Fruit fly (Drosophila melanogaster) S2 (cell line): ENCODE data around the gene Esyt2.

Experiments
- CG8478 ChIP-seq: fragments of >200 bp; optimal IDR thresholded peaks from 2 replicates; lab custom pipeline; 2018
- CTCF ChIP-seq, 2 experiments: fragments of >200 bp; optimal IDR thresholded peaks; 2 replicates each; lab custom pipeline; 2018

The Esyt2 gene

DNA sequence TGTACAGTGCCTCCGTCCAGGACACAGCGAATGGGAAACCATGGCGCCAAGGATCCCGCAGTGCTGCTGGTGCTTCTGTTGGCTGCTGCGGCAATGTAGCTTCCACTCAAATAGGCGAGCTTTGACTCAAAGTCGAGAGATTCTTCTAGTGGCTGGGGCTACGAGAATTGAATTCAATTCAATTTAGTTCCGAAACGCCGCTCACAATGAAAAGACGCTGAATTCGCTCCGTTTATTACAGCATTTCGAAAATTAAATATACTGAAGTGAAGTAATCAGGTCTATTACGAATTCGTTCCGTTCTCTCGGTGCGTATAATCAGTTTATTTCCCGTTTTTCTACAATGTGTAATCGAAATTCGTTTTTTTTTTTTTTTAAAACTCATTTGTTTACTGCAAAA is 4.3 kb downstream of the Esyt2 start:
- no peak for TF ChIP-seq CG8478
- TF ChIP-seq CTCF (optimal IDR thresholded peaks at IDR 0.05; lab: Kevin White, UChicago) = no peak

DNA sequence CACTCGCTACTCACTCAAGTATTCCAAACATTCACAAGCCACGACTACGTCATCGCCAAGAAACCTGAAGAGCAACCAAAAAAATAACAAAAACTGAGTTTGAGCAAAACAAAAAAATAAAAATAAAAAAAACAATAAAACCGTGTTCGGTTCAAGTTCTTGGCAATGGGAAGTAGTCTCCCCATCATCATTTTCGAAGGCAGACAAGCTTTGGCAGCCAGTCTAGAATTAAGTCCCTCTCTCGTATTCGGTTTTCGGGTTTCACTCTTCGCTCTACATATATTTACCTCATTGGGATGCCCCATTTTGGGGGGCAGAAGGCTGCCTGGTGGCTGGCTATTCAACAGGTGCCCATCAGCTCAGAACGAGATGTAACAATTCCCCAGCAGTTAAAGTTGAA is 5.3 kb downstream of the Esyt2 start:
- TF ChIP-seq CG8478 = no peak
- no peak for TF ChIP-seq CTCF (optimal IDR thresholded peaks at IDR 0.05; lab: Kevin White, UChicago)

DNA sequence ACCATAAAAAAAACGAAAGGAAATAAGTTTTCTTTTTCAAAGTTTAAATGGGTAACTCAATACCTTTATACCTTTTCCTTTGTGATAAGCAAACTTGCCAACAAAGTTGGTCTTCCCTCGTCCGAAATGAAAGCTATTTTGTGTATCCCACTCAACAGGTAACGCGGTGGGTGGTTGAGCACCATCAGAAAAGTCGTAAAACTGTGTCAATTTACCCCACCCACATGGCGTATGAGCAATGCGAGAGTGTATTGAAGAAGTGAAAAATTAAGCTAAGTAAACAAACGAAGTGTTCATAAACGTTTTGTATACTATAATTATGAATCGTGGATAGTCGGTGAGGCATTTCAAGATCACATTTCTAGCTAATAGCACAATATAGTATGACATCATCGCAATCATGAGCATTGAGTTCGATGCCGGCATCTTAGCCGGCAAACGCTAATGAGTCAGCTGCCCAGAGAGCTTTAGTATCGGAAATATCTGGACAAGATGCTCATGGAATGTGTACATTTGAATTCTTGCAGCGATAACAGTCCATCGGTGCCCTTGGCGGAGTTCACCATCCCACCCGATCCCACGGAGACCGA is 6.4 kb downstream of the Esyt2 start:
- TF ChIP-seq CG8478 (no peak), CTCF (optimal IDR thresholded peaks at IDR 0.05; lab: Kevin White, UChicago) (no peak)

DNA sequence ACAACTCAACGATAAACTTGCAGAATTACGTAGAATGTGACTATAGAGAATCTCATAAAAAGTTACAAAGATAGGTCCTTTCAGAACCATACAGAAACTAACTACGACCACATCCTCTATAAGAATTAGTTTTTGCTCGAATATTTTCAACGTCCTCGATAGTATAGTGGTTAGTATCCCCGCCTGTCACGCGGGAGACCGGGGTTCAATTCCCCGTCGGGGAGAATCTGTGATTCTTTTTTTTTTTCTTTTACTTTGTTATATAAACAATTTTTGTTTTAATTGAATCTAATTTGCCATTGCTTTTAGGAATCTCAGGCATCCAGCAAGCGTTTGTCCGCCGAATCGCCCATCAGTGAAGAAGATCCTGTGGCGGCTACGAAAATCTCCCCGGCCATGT is 10.6 kb downstream of the Esyt2 start:
- TF ChIP-seq CTCF (optimal IDR thresholded peaks at IDR 0.05; lab: Kevin White, UChicago) (no peak), CG8478 (no peak)

DNA sequence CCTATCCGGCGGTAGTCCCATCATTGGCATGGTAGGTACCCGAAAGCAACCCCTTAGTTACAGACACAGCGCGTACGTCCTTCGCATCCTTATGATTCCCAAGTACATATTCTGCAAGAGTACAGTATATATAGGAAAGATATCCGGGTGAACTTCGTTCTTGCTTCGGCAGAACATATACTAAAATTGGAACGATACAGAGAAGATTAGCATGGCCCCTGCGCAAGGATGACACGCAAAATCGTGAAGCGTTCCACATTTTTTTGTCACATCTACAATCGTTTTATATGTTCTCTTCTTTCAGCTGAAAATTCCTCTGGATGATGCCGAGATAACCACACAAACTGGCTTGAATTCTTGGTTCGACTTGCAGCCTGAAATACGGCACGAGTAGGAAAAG is 11.4 kb downstream of the Esyt2 start:
- no peak for TF ChIP-seq CTCF (optimal IDR thresholded peaks at IDR 0.05; lab: Kevin White, UChicago)
- no peak for TF ChIP-seq CG8478

DNA sequence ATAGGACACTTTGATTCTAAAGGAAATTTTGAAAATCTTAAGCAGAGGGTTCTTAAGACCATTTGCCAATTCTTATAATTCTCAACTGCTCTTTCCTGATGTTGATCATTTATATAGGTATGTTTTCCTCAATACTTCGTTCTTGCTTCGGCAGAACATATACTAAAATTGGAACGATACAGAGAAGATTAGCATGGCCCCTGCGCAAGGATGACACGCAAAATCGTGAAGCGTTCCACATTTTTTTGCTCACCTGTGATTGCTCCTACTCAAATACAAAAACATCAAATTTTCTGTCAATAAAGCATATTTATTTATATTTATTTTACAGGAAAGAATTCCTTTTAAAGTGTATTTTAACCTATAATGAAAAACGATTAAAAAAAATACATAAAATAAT is 12.0 kb downstream of the Esyt2 start:
- TF ChIP-seq CG8478 = no peak

DNA sequence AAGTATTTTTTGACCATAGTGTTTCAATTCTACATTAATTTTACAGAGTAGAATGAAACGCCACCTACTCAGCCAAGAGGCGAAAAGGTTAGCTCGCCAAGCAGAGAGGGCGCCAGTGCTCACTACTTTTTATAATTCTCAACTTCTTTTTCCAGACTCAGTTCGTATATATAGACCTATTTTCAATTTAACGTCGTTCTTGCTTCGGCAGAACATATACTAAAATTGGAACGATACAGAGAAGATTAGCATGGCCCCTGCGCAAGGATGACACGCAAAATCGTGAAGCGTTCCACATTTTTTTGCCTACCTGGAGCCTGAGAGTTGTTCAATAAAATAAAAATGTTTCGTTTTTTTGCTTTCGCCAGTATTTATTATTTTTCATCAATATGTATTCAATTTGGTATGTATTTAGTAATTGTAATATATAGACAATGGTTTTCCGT is 12.5 kb downstream of the Esyt2 start:
- TF ChIP-seq CG8478 (no peak), CTCF (optimal IDR thresholded peaks at IDR 0.05; lab: Kevin White, UChicago) (peak; percentile 90 to 98)

DNA sequence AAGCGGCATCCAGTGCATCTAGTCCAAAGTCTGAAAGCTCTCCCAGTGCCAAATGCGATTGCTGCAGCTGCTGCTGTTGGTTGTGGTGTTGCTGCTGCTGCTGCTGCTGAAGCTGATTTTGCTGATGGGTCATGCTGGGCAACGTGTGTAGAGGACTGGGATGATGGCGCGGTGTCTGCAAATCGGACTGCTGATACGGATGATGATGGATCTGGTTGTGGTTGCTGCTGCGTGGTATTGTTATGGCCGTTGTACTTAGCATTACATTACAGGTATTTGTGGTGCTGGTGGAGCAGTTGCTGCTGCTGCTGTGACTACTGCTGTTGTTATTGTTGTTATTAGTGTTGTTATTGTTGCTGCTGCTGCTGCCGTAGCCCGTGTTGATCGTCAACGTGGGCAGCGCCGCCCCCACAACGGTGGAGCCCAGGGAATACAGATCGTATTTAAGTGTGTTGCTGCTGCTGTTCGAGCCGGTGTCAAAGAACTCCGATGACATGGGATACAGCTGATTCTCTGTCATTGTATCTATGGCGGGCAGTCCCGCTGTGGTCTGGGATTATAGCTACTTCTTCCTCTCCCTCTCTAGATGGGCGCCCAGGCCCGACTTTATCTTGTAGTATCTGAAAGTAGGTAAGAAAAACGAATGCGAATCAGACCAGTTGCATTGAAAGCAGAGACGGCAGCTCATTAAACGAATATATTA is 18.0 kb downstream of the Esyt2 start:
- no peak for TF ChIP-seq CTCF (optimal IDR thresholded peaks at IDR 0.05; lab: Kevin White, UChicago)
- no peak for TF ChIP-seq CG8478

DNA sequence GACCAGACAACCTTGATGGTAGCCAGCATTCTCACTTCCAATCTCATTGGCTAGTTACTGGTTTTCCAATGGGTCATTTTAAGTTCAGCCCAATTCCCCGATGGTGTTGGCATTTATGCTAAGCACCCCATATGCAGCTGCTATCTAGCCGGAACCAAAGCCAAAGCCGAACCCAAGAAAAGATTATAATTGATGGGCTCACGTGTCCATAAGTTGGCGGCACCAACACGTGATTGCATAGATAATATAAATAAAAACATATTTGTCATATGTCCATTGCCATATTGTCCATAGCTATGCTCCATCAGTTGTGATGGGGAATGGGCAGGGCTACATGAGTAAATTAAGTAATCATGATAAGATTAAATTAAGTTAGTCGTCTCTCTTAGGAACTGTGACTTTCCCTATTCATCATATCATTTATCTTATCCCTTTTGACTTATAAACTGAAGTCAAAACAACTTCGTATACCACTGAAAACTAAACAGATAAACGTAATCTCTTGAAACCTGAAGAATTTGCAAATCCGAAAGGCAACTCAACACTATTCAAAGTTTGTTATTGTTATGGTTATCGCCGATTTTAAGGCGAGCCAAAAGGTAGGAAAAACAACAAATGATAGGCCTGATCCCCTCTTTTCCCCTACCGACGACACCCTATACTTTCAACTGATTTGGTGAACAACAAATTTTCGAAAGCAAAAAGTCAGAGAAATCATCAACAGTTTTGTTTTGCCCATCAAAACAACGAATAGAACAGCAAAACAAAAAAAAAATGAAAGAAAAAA is 18.7 kb downstream of the Esyt2 start:
- TF ChIP-seq CTCF (optimal IDR thresholded peaks at IDR 0.05; lab: Kevin White, UChicago) = no peak
- no peak for TF ChIP-seq CG8478

DNA sequence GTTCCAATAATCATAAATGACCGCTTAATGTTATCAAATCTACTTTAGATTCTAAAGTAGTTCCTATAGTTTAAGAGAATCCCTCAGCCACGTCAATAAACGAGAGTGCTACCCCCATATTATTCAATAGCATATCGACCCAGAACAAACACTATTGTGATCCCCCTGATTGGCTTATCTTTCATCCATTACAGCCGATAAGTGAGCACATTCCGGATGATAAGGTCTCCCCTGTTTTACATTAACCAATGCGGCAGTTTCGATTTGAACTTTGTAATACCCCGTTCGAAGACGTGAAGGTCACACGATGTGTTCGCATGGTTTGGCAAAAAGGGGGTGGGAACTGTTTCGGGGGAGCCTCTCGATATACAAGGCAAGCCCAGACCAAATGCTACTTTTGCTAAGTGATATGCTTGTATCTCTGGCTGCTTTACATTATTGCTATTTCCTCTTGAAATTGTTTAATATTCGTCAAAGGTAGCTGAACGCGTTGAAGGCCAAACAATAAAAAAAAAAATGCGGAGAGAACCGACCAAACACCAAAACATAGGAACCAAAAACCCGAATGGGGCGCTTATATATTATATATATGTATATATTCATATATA is 19.8 kb downstream of the Esyt2 start:
- no peak for TF ChIP-seq CTCF (optimal IDR thresholded peaks at IDR 0.05; lab: Kevin White, UChicago)
- TF ChIP-seq CG8478 = no peak

DNA sequence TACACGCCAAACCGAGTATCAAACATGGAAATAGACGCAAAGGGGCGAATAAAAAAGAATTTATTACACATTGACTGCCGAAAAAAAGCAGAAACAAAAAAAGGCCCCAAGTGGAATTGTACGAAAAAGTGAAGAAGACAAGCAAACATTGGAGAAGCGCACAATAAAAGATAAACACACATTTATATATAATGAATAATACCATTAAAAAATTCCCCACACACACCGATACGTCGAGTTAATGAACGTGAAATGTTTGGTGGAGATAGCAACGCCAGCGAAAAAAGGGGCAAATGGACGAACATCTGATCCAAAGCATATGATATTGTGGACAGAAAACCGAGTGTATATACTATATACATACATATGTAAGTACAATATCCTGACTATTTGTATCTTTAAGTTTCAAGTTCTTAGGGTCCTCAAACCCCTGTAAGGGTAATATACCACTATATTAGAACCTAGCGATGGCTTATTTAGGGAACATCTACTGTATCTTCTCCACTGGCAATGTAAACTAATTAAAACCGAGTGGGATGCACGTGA is 20.4 kb downstream of the Esyt2 start:
- TF ChIP-seq CG8478 = no peak
- no peak for TF ChIP-seq CTCF (optimal IDR thresholded peaks at IDR 0.05; lab: Kevin White, UChicago)

DNA sequence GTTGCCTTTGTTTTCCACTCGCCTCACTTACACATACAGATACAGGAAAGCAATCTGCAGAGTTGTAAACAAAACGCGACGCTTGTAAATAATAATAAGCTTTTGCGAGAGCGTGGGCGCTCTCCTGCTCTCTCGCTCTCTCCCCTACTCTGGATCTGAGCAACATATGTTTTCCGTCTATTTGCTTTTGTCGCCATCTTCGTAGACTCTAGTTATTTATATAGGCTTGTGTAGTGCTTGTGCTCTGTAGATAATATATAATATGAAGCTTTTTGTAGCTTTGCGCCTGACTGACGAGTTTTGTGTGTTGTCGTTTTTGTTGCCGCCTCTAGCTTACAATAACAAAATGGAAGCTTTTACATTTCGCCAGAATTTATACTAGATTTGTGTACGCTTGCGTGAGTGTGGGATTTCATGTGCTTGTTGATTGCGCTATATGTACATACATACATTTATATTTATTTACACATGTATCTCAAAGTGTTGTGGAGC is 21.3 kb downstream of the Esyt2 start:
- TF ChIP-seq CTCF (optimal IDR thresholded peaks at IDR 0.05; lab: Kevin White, UChicago) (no peak), CG8478 (no peak)

DNA sequence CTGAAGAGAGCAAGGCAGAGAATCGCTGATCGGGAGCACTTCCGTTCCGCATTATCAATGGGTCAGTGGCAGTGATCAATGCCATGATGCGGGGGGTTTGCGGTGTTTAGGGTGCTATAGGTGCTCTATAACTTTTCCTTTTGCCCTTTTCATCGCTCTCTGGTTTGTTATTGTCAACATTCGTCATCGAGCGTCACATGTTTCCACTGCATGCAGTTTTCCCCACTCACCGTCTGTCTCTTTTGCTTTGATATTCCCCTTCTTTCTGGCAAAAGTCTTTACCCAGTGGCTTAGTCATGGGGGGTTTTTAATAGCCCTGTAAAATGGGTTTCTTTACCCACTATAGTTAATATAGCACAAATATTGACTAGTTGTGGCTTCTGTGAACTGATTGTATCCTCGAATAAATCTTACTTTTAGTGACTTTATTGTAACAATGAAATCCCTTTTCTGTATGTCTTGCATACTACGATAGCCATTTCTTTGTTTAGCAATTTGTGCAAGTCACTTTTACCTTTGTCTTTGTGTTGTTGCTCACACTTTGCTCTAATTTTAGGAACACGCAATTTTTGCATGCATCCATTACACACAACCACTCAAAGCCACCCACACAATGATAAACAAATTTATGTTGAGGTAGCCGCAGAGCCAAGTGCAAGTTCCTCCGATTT is 22.4 kb downstream of the Esyt2 start:
- TF ChIP-seq CTCF (optimal IDR thresholded peaks at IDR 0.05; lab: Kevin White, UChicago) (no peak), CG8478 (no peak)

DNA sequence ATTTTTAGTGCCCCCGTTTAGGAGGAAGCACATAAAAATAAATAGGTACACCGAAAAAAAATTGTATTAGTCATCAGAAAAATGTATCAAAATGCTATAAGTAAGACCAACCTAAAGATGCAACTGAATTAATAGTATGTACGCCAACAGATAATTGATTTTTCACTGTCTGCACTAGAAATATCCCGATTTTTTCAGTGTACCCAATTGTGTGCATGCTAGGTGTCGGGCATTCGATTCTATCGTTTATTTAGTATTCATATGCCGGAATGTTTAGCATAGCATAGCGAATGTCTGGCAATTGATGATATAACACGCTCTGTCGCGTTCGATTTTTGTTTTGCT is 22.9 kb downstream of the Esyt2 start:
- TF ChIP-seq CG8478 (no peak), CTCF (optimal IDR thresholded peaks at IDR 0.05; lab: Kevin White, UChicago) (no peak)
